Fruit fly (Drosophila melanogaster) whole organism, embryonic: ENCODE data around the gene fit.

Experiments used
- Bgb ChIP-seq: fragments of 200-800 bp; sonication (Bioruptor generic); IDR thresholded peaks from 2 replicates; pipeline ENCODE4 v1.3.6; 2022; ENCODE audit warnings: missing biosample characterization, missing genetic modification characterization; ENCODE audit not compliant: partially characterized antibody
- Bteb2 ChIP-seq: fragments of 200-800 bp; sonication (Bioruptor generic); optimal IDR thresholded peaks from 2 replicates; lab custom pipeline; 2016; ENCODE audit warnings: missing biosample characterization, missing genetic modification characterization
- CG10267 ChIP-seq: fragments of 200-800 bp; sonication (Bioruptor generic); optimal IDR thresholded peaks from 2 replicates; lab custom pipeline; 2018; ENCODE audit warnings: missing biosample characterization, mild to moderate bottlenecking, missing genetic modification characterization, moderate library complexity
- CG10565 ChIP-seq: fragments of 200-800 bp; sonication (Bioruptor generic); optimal IDR thresholded peaks from 3 replicates; lab custom pipeline; 2016; ENCODE audit warnings: missing biosample characterization, mild to moderate bottlenecking, missing genetic modification characterization
- CG12219 ChIP-seq: fragments of 200-800 bp; sonication (Bioruptor generic); optimal IDR thresholded peaks from 3 replicates; lab custom pipeline; 2018; ENCODE audit warnings: missing biosample characterization, mild to moderate bottlenecking, missing genetic modification characterization
- CG15269 ChIP-seq: fragments of 200-800 bp; sonication (Bioruptor generic); optimal IDR thresholded peaks from 2 replicates; lab custom pipeline; 2018; ENCODE audit warnings: missing biosample characterization, mild to moderate bottlenecking, missing genetic modification characterization, moderate library complexity
- CG15601 ChIP-seq: fragments of 200-800 bp; sonication (Bioruptor generic); optimal IDR thresholded peaks from 3 replicates; lab custom pipeline; 2019; ENCODE audit warnings: missing biosample characterization, mild to moderate bottlenecking, missing genetic modification characterization, moderate library complexity
- CG31365 ChIP-seq: fragments of 200-800 bp; sonication (Bioruptor generic); optimal IDR thresholded peaks from 2 replicates; lab custom pipeline; 2018; ENCODE audit warnings: missing biosample characterization, mild to moderate bottlenecking, missing genetic modification characterization
- CG3163 ChIP-seq: fragments of 200-800 bp; sonication (Bioruptor generic); optimal IDR thresholded peaks from 3 replicates; lab custom pipeline; 2016; ENCODE audit warnings: missing biosample characterization, missing genetic modification characterization
- CG33557 ChIP-seq: fragments of 200-800 bp; sonication (Bioruptor generic); optimal IDR thresholded peaks from 2 replicates; lab custom pipeline; 2019; ENCODE audit warnings: missing biosample characterization, mild to moderate bottlenecking, missing genetic modification characterization, moderate library complexity
- CG3838 ChIP-seq: fragments of 200-800 bp; sonication (Bioruptor generic); optimal IDR thresholded peaks from 3 replicates; lab custom pipeline; 2016; ENCODE audit warnings: missing biosample characterization, missing genetic modification characterization
- CG4820 ChIP-seq: fragments of 200-800 bp; sonication (Bioruptor generic); optimal IDR thresholded peaks from 3 replicates; lab custom pipeline; 2016; ENCODE audit warnings: missing biosample characterization, missing genetic modification characterization
- CG6175 ChIP-seq: fragments of 200-800 bp; sonication (Bioruptor generic); IDR thresholded peaks from 3 replicates; pipeline ENCODE4 v1.3.6; 2022; ENCODE audit warnings: missing biosample characterization, missing genetic modification characterization
- CG8924 ChIP-seq: fragments of 200-800 bp; optimal IDR thresholded peaks from 3 replicates; lab custom pipeline; 2019; ENCODE audit warnings: missing biosample characterization, mild to moderate bottlenecking, missing genetic modification characterization, moderate library complexity
- Dek ChIP-seq: fragments of 200-800 bp; sonication (Bioruptor generic); optimal IDR thresholded peaks from 3 replicates; lab custom pipeline; 2019; ENCODE audit warnings: missing biosample characterization, mild to moderate bottlenecking, missing genetic modification characterization, moderate library complexity
- Dll ChIP-seq: fragments of 200-800 bp; sonication (Bioruptor generic); IDR thresholded peaks from 4 replicates; pipeline ENCODE4 v1.3.6; 2022; ENCODE audit warnings: missing biosample characterization, missing genetic modification characterization; ENCODE audit not compliant: partially characterized antibody
- E2f1 ChIP-seq: fragments of 200-800 bp; sonication (Bioruptor generic); IDR thresholded peaks from 2 replicates; pipeline ENCODE4 v1.3.6; 2022; ENCODE audit warnings: missing biosample characterization, missing genetic modification characterization
- E2f2 ChIP-seq: fragments of 200-800 bp; sonication (Bioruptor generic); IDR thresholded peaks from 2 replicates; pipeline ENCODE4 v1.3.6; 2022; ENCODE audit warnings: missing biosample characterization, missing genetic modification characterization
- Fer3 ChIP-seq: fragments of 200-800 bp; sonication (Bioruptor generic); optimal IDR thresholded peaks from 2 replicates; lab custom pipeline; 2018; ENCODE audit warnings: missing biosample characterization, mild to moderate bottlenecking, missing genetic modification characterization, moderate library complexity
- H2.0 ChIP-seq: fragments of 200-800 bp; sonication (Bioruptor generic); IDR thresholded peaks from 2 replicates; pipeline ENCODE4 v1.3.6; 2022; ENCODE audit warnings: missing biosample characterization, missing genetic modification characterization
- HLH4C ChIP-seq: fragments of 200-800 bp; sonication (Bioruptor generic); IDR thresholded peaks from 3 replicates; pipeline ENCODE4 v1.3.6; 2022; ENCODE audit warnings: missing biosample characterization, missing genetic modification characterization; ENCODE audit not compliant: partially characterized antibody
- Hey ChIP-seq: fragments of 200-800 bp; sonication (Bioruptor generic); optimal IDR thresholded peaks from 3 replicates; lab custom pipeline; 2018; ENCODE audit warnings: missing biosample characterization, mild to moderate bottlenecking, missing genetic modification characterization
- Jarid2 ChIP-seq: fragments of 200-800 bp; sonication (Bioruptor generic); optimal IDR thresholded peaks from 3 replicates; lab custom pipeline; 2017; ENCODE audit warnings: mild to moderate bottlenecking, missing biosample characterization, missing genetic modification reagents, missing genetic modification characterization
- Med ChIP-seq: fragments of 200-800 bp; sonication (Bioruptor generic); peaks from one replicate; lab custom pipeline; 2016; ENCODE audit warnings: missing biosample characterization, missing genetic modification characterization, mild to moderate bottlenecking, inconsistent platforms, moderate library complexity
- NfI ChIP-seq: fragments of 200-800 bp; sonication (Bioruptor generic); optimal IDR thresholded peaks from 3 replicates; lab custom pipeline; 2018; ENCODE audit warnings: missing biosample characterization, mild to moderate bottlenecking, missing genetic modification characterization, moderate library complexity
- Oaz ChIP-seq: fragments of 200-800 bp; sonication (Bioruptor generic); IDR thresholded peaks from 2 replicates; pipeline ENCODE4 v1.3.6; 2022; ENCODE audit warnings: missing biosample characterization, missing genetic modification characterization
- Sry-δ ChIP-seq: fragments of 200-800 bp; sonication (Bioruptor generic); optimal IDR thresholded peaks from 2 replicates; lab custom pipeline; 2016; ENCODE audit warnings: missing biosample characterization, missing genetic modification characterization
- YL-1 ChIP-seq: fragments of 200-800 bp; sonication (Bioruptor generic); optimal IDR thresholded peaks from 3 replicates; lab custom pipeline; 2017; ENCODE audit warnings: missing biosample characterization, mild to moderate bottlenecking, missing genetic modification characterization
- ase ChIP-seq: fragments of 200-800 bp; sonication (Bioruptor generic); IDR thresholded peaks from 3 replicates; pipeline ENCODE4 v1.3.6; 2022; ENCODE audit warnings: missing biosample characterization, missing genetic modification characterization
- ato ChIP-seq: fragments of 200-800 bp; sonication (Bioruptor generic); IDR thresholded peaks from 2 replicates; pipeline ENCODE4 v1.3.6; 2022; ENCODE audit warnings: missing biosample characterization, missing genetic modification characterization; ENCODE audit not compliant: partially characterized antibody
- br ChIP-seq: fragments of >200 bp; optimal IDR thresholded peaks from 2 replicates; lab custom pipeline; 2017
- crol ChIP-seq: fragments of 200-800 bp; sonication (Bioruptor generic); IDR thresholded peaks from 2 replicates; pipeline ENCODE4 v1.3.6; 2022; ENCODE audit warnings: missing biosample characterization, missing genetic modification characterization
- fu2 ChIP-seq: fragments of 200-800 bp; sonication (Bioruptor generic); optimal IDR thresholded peaks from 2 replicates; lab custom pipeline; 2016; ENCODE audit warnings: missing biosample characterization, missing genetic modification characterization
- gcm ChIP-seq: fragments of 200-800 bp; sonication (Bioruptor generic); optimal IDR thresholded peaks from 2 replicates; lab custom pipeline; 2019; ENCODE audit warnings: missing biosample characterization, mild to moderate bottlenecking, missing genetic modification characterization, moderate library complexity
- h ChIP-seq: fragments of >200 bp; optimal IDR thresholded peaks from 2 replicates; lab custom pipeline; 2017
- inv ChIP-seq: fragments of 200-800 bp; sonication (Bioruptor generic); IDR thresholded peaks from 2 replicates; pipeline ENCODE4 v1.3.6; 2022; ENCODE audit warnings: missing biosample characterization, missing genetic modification characterization; ENCODE audit not compliant: partially characterized antibody
- nom ChIP-seq: fragments of 200-800 bp; sonication (Bioruptor generic); optimal IDR thresholded peaks from 2 replicates; lab custom pipeline; 2017; ENCODE audit warnings: missing biosample characterization, missing genetic modification characterization, mild to moderate bottlenecking, moderate library complexity, missing genetic modification reagents
- odd ChIP-seq: fragments of 200-800 bp; sonication (Bioruptor generic); optimal IDR thresholded peaks from 2 replicates; lab custom pipeline; 2017; ENCODE audit warnings: missing biosample characterization, mild to moderate bottlenecking, missing genetic modification characterization
- onecut ChIP-seq: fragments of 200-800 bp; sonication (Bioruptor generic); IDR thresholded peaks from 2 replicates; pipeline ENCODE4 v1.3.6; 2022; ENCODE audit warnings: missing biosample characterization, missing genetic modification characterization
- pb ChIP-seq: fragments of 200-800 bp; sonication (Bioruptor generic); optimal IDR thresholded peaks from 3 replicates; lab custom pipeline; 2016; ENCODE audit warnings: missing biosample characterization, missing genetic modification characterization
- pzg ChIP-seq: fragments of 200-800 bp; sonication (Bioruptor generic); optimal IDR thresholded peaks from 3 replicates; lab custom pipeline; 2018; ENCODE audit warnings: missing biosample characterization, mild to moderate bottlenecking, missing genetic modification characterization, moderate library complexity
- rib ChIP-seq: fragments of 200-800 bp; sonication (Bioruptor generic); IDR thresholded peaks from 2 replicates; pipeline ENCODE4 v1.3.6; 2022; ENCODE audit warnings: missing biosample characterization, missing genetic modification characterization
- sd ChIP-seq: fragments of 200-800 bp; sonication (Bioruptor generic); optimal IDR thresholded peaks from 3 replicates; lab custom pipeline; 2018; ENCODE audit warnings: missing biosample characterization, mild to moderate bottlenecking, missing genetic modification characterization, moderate library complexity
- sens ChIP-seq: fragments of 200-800 bp; sonication (Bioruptor generic); peaks from one replicate; lab custom pipeline; 2016; ENCODE audit warnings: missing biosample characterization, missing genetic modification characterization
- sisA ChIP-seq: fragments of 200-800 bp; sonication (Bioruptor generic); IDR thresholded peaks from 2 replicates; pipeline ENCODE4 v1.3.6; 2022; ENCODE audit warnings: missing biosample characterization, missing genetic modification characterization
- sob ChIP-seq: fragments of 200-800 bp; sonication (Bioruptor generic); IDR thresholded peaks from 2 replicates; pipeline ENCODE4 v1.3.6; 2022; ENCODE audit warnings: missing biosample characterization, missing genetic modification characterization
- stwl ChIP-seq: fragments of 200-800 bp; sonication (Bioruptor generic); optimal IDR thresholded peaks from 3 replicates; lab custom pipeline; 2018; ENCODE audit warnings: missing biosample characterization, mild to moderate bottlenecking, missing genetic modification characterization, moderate library complexity
- tin ChIP-seq: fragments of 200-800 bp; sonication (Bioruptor generic); optimal IDR thresholded peaks from 3 replicates; lab custom pipeline; 2016; ENCODE audit warnings: missing biosample characterization, missing genetic modification characterization
- unpg ChIP-seq: fragments of 200-800 bp; sonication (Bioruptor generic); optimal IDR thresholded peaks from 3 replicates; lab custom pipeline; 2018; ENCODE audit warnings: missing biosample characterization, mild to moderate bottlenecking, missing genetic modification characterization, moderate library complexity
- vvl ChIP-seq: fragments of 200-800 bp; sonication (Bioruptor generic); IDR thresholded peaks from 2 replicates; pipeline ENCODE4 v1.3.6; 2022; ENCODE audit warnings: missing biosample characterization, missing genetic modification characterization
- yki ChIP-seq: fragments of >200 bp; optimal IDR thresholded peaks from 3 replicates; lab custom pipeline; 2018
- zfh2 ChIP-seq: fragments of 200-800 bp; sonication (Bioruptor generic); optimal IDR thresholded peaks from 2 replicates; lab custom pipeline; 2016; ENCODE audit warnings: missing biosample characterization, missing genetic modification characterization

Gene fit

dm6 chr3R:21887588-21888007, 3.3 kb upstream of the fit start (continued):
- no peak for TF ChIP-seq Oaz (GFP tag; lab: Robert Waterston, UW)
- peak; percentile 59; the same call in 1 of the 3 replicates for TF ChIP-seq ase (GFP tag; lab: Robert Waterston, UW)
- TF ChIP-seq rib (GFP tag; lab: Robert Waterston, UW), result no peak
- TF ChIP-seq yki, result no peak
- TF ChIP-seq CG4820 (GFP tag; lab: Kevin White, UChicago), result peak; percentile 44
- no peak for TF ChIP-seq HLH4C (GFP tag; lab: Robert Waterston, UW)
- TF ChIP-seq fu2 (GFP tag; lab: Kevin White, UChicago), result no peak
- TF ChIP-seq tin, result peak; percentile 12
- TF ChIP-seq NfI, result no peak
- TF ChIP-seq Bteb2 (GFP tag; lab: Kevin White, UChicago), result no peak
- TF ChIP-seq Med (GFP tag; lab: Kevin White, UChicago), result peak; percentile 85
- no peak for TF ChIP-seq nom (GFP tag; lab: Kevin White, UChicago)
- no peak for TF ChIP-seq inv (GFP tag; lab: Robert Waterston, UW)
- TF ChIP-seq CG3163 (GFP tag; lab: Kevin White, UChicago), result no peak
- TF ChIP-seq vvl (GFP tag; lab: Robert Waterston, UW), result peak; percentile 77
- no peak for TF ChIP-seq CG15269 (tag; lab: Kevin White, UChicago)
- TF ChIP-seq Fer3 (tag; lab: Kevin White, UChicago), result no peak
- no peak for TF ChIP-seq CG6175 (GFP tag; lab: Robert Waterston, UW)
- peak; percentile 57 for TF ChIP-seq E2f1 (GFP tag; lab: Robert Waterston, UW)
- no peak for TF ChIP-seq sob
- no peak for TF ChIP-seq unpg
- TF ChIP-seq YL-1 (GFP tag; lab: Kevin White, UChicago), result no peak
- TF ChIP-seq H2.0, result no peak; the same call in 1 of the 2 replicates
- no peak for TF ChIP-seq odd
- 0 out of 2 replicates have a peak, but pooled peaks have one; percentile 24 for TF ChIP-seq onecut
- no peak for TF ChIP-seq pb
- TF ChIP-seq CG8924, result peak; percentile 6
- TF ChIP-seq Dek (tag; lab: Kevin White, UChicago), result no peak
- no peak for TF ChIP-seq CG12219 (GFP tag; lab: Kevin White, UChicago)
- TF ChIP-seq CG33557 (GFP tag; lab: Kevin White, UChicago), result peak; percentile 13
- no peak for TF ChIP-seq sd (tag; lab: Kevin White, UChicago)
- TF ChIP-seq Bgb (GFP tag; lab: Robert Waterston, UW), result no peak
- TF ChIP-seq gcm, result peak; percentile 11
- TF ChIP-seq Jarid2 (GFP tag; lab: Kevin White, UChicago), result no peak

- no peak for TF ChIP-seq Med (GFP tag; lab: Kevin White, UChicago)
- no peak for TF ChIP-seq h (lab: Kevin White, UChicago)
- TF ChIP-seq crol, result peak; percentile 92
- peak; percentile 72 for TF ChIP-seq Sry-δ
- TF ChIP-seq CG31365 (tag; lab: Kevin White, UChicago), result peak; percentile 14
- TF ChIP-seq zfh2, result no peak
- TF ChIP-seq pzg (GFP tag; lab: Kevin White, UChicago), result peak; percentile 35
- peak; percentile 37; the same call in 1 of the 4 replicates for TF ChIP-seq Dll (GFP tag; lab: Robert Waterston, UW)
- TF ChIP-seq sisA, result no peak
- TF ChIP-seq ato (GFP tag; lab: Robert Waterston, UW), result no peak
- no peak for TF ChIP-seq CG3838 (GFP tag; lab: Kevin White, UChicago)
- TF ChIP-seq br (lab: Kevin White, UChicago), result no peak
- no peak for TF ChIP-seq onecut
- peak; percentile 36 for TF ChIP-seq stwl (tag; lab: Kevin White, UChicago)
- no peak for TF ChIP-seq CG15601 (tag; lab: Kevin White, UChicago)
- no peak for TF ChIP-seq CG10565 (GFP tag; lab: Kevin White, UChicago)
- TF ChIP-seq CG4820 (GFP tag; lab: Kevin White, UChicago), result no peak
- TF ChIP-seq CG10267, result peak; percentile 68
- peak; percentile 90 for TF ChIP-seq E2f2 (GFP tag; lab: Robert Waterston, UW)
- no peak for TF ChIP-seq Hey (tag; lab: Kevin White, UChicago)
- TF ChIP-seq sens (GFP tag; lab: Kevin White, UChicago), result peak; percentile 43
These were observed 2.8 kb upstream of the fit start, which contains the start of the genes CG6678 and dnd for dm6 chr3R:21886861-21887587. CG6678 (plus strand) TSS chr3R:21887029. dnd (minus strand) TSS chr3R:21887355.
